Worm (Caenorhabditis elegans): ENCODE results near the gene ndx-3.
"Not testable (repeated sequence)": the region's sequence is repeated elsewhere in the genome, so short reads cannot be mapped to it uniquely, and the experiment has no call there.

Gene ndx-3

DNA sequence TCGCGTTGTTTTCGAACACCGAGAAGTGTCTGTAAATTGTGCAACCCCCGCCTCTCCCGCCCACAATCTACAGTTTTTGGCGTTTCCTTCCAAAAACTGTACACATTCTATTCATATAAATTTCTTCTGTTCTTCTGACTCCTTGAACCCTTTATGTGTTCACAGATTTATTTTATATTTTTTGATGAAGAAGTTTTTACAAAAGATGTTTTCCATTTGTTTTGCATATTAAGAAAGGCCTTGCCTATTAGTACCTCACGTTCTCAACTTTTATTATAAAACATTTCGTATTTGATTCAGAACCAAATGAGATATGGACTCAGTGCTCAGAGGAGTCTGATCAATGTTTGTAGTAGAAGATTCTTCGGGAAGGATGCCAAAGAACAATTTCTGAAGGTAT, at the start of gene ndx-3:
ndx-3 (plus strand) TSS at position 301 of the 400 bp plus-strand sequence.
- TF ChIP-seq ref-2 (tag; optimal IDR thresholded peaks at IDR 0.05) (no peak), ceh-48 (tag; optimal IDR thresholded peaks at IDR 0.05) (no peak), pqm-1 (tag; optimal IDR thresholded peaks at IDR 0.05) (no peak), sox-4 (tag; optimal IDR thresholded peaks at IDR 0.05) (no peak), fkh-10 (GFP tag; optimal IDR thresholded peaks at IDR 0.05) (no peak), hlh-15 (tag; optimal IDR thresholded peaks at IDR 0.05) (no peak), ahr-1 (tag; optimal IDR thresholded peaks at IDR 0.05) (no peak), che-1 (tag; optimal IDR thresholded peaks at IDR 0.05) (no peak), madf-2 (tag; optimal IDR thresholded peaks at IDR 0.05) (no peak), pat-9 (tag; optimal IDR thresholded peaks at IDR 0.05) (no peak), ceh-22 (tag; optimal IDR thresholded peaks at IDR 0.05) (no peak), hlh-8 (tag; optimal IDR thresholded peaks at IDR 0.05) (no peak), ceh-30 (tag; optimal IDR thresholded peaks at IDR 0.05) (no peak), zip-5 (tag; optimal IDR thresholded peaks at IDR 0.05) (no peak), unc-86 (tag; optimal IDR thresholded peaks at IDR 0.05) (no peak), pros-1 (tag; optimal IDR thresholded peaks at IDR 0.05) (no peak), unc-3 (GFP tag; conservative IDR thresholded peaks at IDR 0.05) (no peak), unc-3 (tag; optimal IDR thresholded peaks at IDR 0.05) (no peak), lin-11 (tag; optimal IDR thresholded peaks at IDR 0.05) (no peak), odd-2 (tag; optimal IDR thresholded peaks at IDR 0.05) (no peak)

DNA sequence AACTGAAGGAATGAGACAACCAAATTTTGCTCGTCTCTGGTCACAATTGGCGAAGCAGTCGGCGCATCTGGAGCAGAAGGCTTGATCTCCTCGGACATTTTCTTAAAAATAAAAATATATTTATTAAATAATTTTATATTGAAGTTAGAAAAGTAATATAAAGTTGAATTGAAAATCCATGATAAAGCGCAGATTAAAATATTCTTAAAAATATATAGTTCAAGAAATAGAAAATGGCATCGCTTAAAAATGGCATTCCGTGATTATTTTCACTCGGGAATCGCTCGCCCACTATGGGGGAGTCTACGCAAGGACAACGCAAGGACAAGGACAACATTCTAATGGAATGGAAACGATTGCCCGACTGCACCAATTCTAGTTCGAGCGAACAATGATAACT, 49.7 kb upstream of the ndx-3 start, which contains the start of gene sgt-1:
sgt-1 (minus strand) TSS at position 101 of the 400 bp plus-strand sequence.
- not testable (repeated sequence) for TF ChIP-seq ztf-16, ceh-9, rnt-1 (tag; optimal IDR thresholded peaks at IDR 0.05)

DNA sequence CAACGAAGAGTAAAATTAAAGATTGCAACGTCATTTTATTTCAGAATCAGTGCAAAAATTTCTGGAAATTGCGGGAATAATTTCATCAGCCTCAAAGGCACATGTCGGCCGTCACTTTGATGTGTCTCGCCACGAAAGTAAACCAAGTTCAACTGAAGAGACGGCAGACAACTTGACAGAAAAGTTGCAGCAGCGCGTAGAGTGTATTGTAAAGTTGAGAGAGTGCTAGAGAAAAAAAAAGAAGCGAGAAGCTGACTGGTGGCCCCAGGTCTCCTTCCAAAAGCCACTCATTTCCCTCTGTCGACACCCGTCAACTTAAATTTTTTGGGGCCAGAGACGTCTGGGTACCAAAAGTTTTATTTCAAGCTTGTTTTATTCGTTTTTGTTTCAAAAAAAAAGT, 49.1 kb upstream of the ndx-3 start:
- TF ChIP-seq ceh-30 (tag; optimal IDR thresholded peaks at IDR 0.05) = peak; percentile 47
- TF ChIP-seq fkh-6 (tag; optimal IDR thresholded peaks at IDR 0.05) = no peak
- TF ChIP-seq nfya-1 (tag; optimal IDR thresholded peaks at IDR 0.05) = peak; percentile 87
- no peak for TF ChIP-seq ceh-9 (tag; optimal IDR thresholded peaks at IDR 0.05)
- no peak for TF ChIP-seq elt-4 (tag; optimal IDR thresholded peaks at IDR 0.05)
- peak; percentile 56 for TF ChIP-seq hlh-30 (tag; optimal IDR thresholded peaks at IDR 0.05; ENCODE audit: insufficient read depth)
- TF ChIP-seq mec-3 (tag; optimal IDR thresholded peaks at IDR 0.05; ENCODE audit: borderline replicate concordance) = no peak
- peak; percentile 44 for TF ChIP-seq dve-1 (tag; optimal IDR thresholded peaks at IDR 0.05)
- peak; percentile 70 for TF ChIP-seq rnt-1 (tag; optimal IDR thresholded peaks at IDR 0.05)
- peak; percentile 86 for TF ChIP-seq unc-42 (tag; optimal IDR thresholded peaks at IDR 0.05)
- peak; percentile 98 for TF ChIP-seq unc-55 (GFP tag; optimal IDR thresholded peaks at IDR 0.05)
- TF ChIP-seq sdc-2 (tag; optimal IDR thresholded peaks at IDR 0.05) = no peak
- no peak for TF ChIP-seq F13H6.1 (tag; optimal IDR thresholded peaks at IDR 0.05)
- TF ChIP-seq ets-4 (tag; optimal IDR thresholded peaks at IDR 0.05) = peak; percentile 1
- TF ChIP-seq nhr-232 (tag; optimal IDR thresholded peaks at IDR 0.05) = no peak
- peak; percentile 34 for TF ChIP-seq tbx-2 (tag; optimal IDR thresholded peaks at IDR 0.05)
- TF ChIP-seq elt-2 (tag; optimal IDR thresholded peaks at IDR 0.05) = peak; percentile 7
- peak; percentile 64 for TF ChIP-seq ceh-31 (tag; optimal IDR thresholded peaks at IDR 0.05)
- TF ChIP-seq ceh-18 (tag; optimal IDR thresholded peaks at IDR 0.05) = peak; percentile 47

DNA sequence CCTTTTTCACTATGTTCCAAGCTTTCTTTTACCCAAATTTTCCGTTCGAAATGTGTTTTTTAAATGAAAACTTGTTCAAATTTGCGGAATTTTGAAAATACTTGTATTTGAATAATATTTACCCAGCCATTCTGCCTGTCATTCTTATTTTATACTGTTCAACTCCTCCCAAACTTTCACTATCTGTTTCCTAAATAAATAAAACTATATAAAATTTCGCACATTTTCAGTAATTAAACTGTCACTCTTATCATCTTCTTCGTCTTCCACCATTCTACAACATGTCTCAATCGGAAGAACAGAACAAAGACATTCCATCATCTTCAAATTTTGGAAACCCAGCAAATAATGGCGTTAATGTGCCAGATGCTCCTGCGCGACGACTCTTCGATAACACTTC, 48.6 kb upstream of the ndx-3 start, which contains the start of gene btbd-10:
btbd-10 (plus strand) TSS at position 231 of the 400 bp plus-strand sequence.
- TF ChIP-seq fax-1 (tag; optimal IDR thresholded peaks at IDR 0.05) (no peak), K02D7.2 (tag; optimal IDR thresholded peaks at IDR 0.05) (no peak), T23F11.4 (GFP tag; optimal IDR thresholded peaks at IDR 0.05) (no peak), pha-2 (tag; optimal IDR thresholded peaks at IDR 0.05) (no peak), pros-1 (tag; optimal IDR thresholded peaks at IDR 0.05) (no peak), ceh-31 (tag; optimal IDR thresholded peaks at IDR 0.05) (no peak), ahr-1 (tag; optimal IDR thresholded peaks at IDR 0.05) (no peak), syd-9 (tag; optimal IDR thresholded peaks at IDR 0.05) (no peak), sdc-2 (tag; optimal IDR thresholded peaks at IDR 0.05) (no peak), unc-3 (GFP tag; conservative IDR thresholded peaks at IDR 0.05) (no peak), unc-3 (tag; optimal IDR thresholded peaks at IDR 0.05) (no peak), dmd-4 (tag; optimal IDR thresholded peaks at IDR 0.05; ENCODE audit: borderline replicate concordance) (no peak), ceh-24 (tag; optimal IDR thresholded peaks at IDR 0.05) (no peak), rnt-1 (tag; optimal IDR thresholded peaks at IDR 0.05) (no peak)

Measured in whole organism, late embryonic.